Fruit fly (Drosophila melanogaster): ENCODE data around the gene CG43050.

The CG43050 gene

dm6 chr2L:13082177-13082576 lies 36.9 kb upstream of the CG43050 start (continued):
- no peak for TF ChIP-seq croc (GFP tag; conservative IDR thresholded peaks at IDR 0.05)
- no peak for TF ChIP-seq CG43689 (GFP tag; IDR thresholded peaks at IDR 0.05)
- peak; percentile 27 for TF ChIP-seq BtbVII (GFP tag; optimal IDR thresholded peaks at IDR 0.05)
- no peak for TF ChIP-seq esg (GFP tag; conservative IDR thresholded peaks at IDR 0.05)
- TF ChIP-seq jing (GFP tag; optimal IDR thresholded peaks at IDR 0.05) = no peak
- TF ChIP-seq ttk (GFP tag; IDR thresholded peaks at IDR 0.05) = no peak
- TF ChIP-seq CG13775 (GFP tag; optimal IDR thresholded peaks at IDR 0.05) = no peak
- no peak for TF ChIP-seq Oaz (GFP tag; IDR thresholded peaks at IDR 0.05)
- no peak for TF ChIP-seq Sry-β (GFP tag; optimal IDR thresholded peaks at IDR 0.05)
- no peak for TF ChIP-seq fd102C (GFP tag; optimal IDR thresholded peaks at IDR 0.05)
- TF ChIP-seq grn (GFP tag; optimal IDR thresholded peaks at IDR 0.05) = no peak
- TF ChIP-seq CG18764 (GFP tag; optimal IDR thresholded peaks at IDR 0.05) = no peak
- TF ChIP-seq gt (GFP tag; IDR thresholded peaks at IDR 0.05) = no peak
- TF ChIP-seq trem (tag; optimal IDR thresholded peaks at IDR 0.05) = no peak
- no peak for TF ChIP-seq pnt (GFP tag; optimal IDR thresholded peaks at IDR 0.05)
- TF ChIP-seq Blimp-1 (GFP tag; optimal IDR thresholded peaks at IDR 0.05) = peak; percentile 25
- no peak for TF ChIP-seq CG16779 (GFP tag; IDR thresholded peaks at IDR 0.05)
- no peak for TF ChIP-seq wor (GFP tag; IDR thresholded peaks at IDR 0.05)
- peak; percentile 54 for TF ChIP-seq caup (GFP tag; optimal IDR thresholded peaks at IDR 0.05; ENCODE audit: severe bottlenecking)
- no peak for TF ChIP-seq psq (GFP tag; optimal IDR thresholded peaks at IDR 0.05)
- no peak for TF ChIP-seq gcm2 (GFP tag; optimal IDR thresholded peaks at IDR 0.05)
- no peak for TF ChIP-seq CG11504 (tag; optimal IDR thresholded peaks at IDR 0.05)
- no peak for TF ChIP-seq fu2 (GFP tag; optimal IDR thresholded peaks at IDR 0.05)
- no peak for TF ChIP-seq CG1603 (tag; optimal IDR thresholded peaks at IDR 0.05)
- no peak for TF ChIP-seq HLHmδ (GFP tag; optimal IDR thresholded peaks at IDR 0.05)
- TF ChIP-seq Awh (GFP tag; IDR thresholded peaks at IDR 0.05) = no peak
- no peak for TF ChIP-seq CG7556 (GFP tag; optimal IDR thresholded peaks at IDR 0.05)
- peak; percentile 9 for TF ChIP-seq gem (tag; optimal IDR thresholded peaks at IDR 0.05)
- no peak for TF ChIP-seq Atf3 (GFP tag; optimal IDR thresholded peaks at IDR 0.05)
- TF ChIP-seq CG10654 (GFP tag; optimal IDR thresholded peaks at IDR 0.05) = no peak
- no peak for TF ChIP-seq Lpt (GFP tag; optimal IDR thresholded peaks at IDR 0.05)
- TF ChIP-seq grau (tag; optimal IDR thresholded peaks at IDR 0.05) = no peak
- TF ChIP-seq Ptx1 (GFP tag; IDR thresholded peaks at IDR 0.05) = no peak
- peak; percentile 12 for TF ChIP-seq CG11398 (GFP tag; optimal IDR thresholded peaks at IDR 0.05)
- no peak for TF ChIP-seq ewg (GFP tag; optimal IDR thresholded peaks at IDR 0.05)
- no peak for TF ChIP-seq CHES-1-like (GFP tag; optimal IDR thresholded peaks at IDR 0.05)
- no peak for TF ChIP-seq CkIIα-i1 (GFP tag; IDR thresholded peaks at IDR 0.05)
- TF ChIP-seq CG9727 (GFP tag; optimal IDR thresholded peaks at IDR 0.05) = no peak
- no peak for TF ChIP-seq cg (GFP tag; optimal IDR thresholded peaks at IDR 0.05)

DNA sequence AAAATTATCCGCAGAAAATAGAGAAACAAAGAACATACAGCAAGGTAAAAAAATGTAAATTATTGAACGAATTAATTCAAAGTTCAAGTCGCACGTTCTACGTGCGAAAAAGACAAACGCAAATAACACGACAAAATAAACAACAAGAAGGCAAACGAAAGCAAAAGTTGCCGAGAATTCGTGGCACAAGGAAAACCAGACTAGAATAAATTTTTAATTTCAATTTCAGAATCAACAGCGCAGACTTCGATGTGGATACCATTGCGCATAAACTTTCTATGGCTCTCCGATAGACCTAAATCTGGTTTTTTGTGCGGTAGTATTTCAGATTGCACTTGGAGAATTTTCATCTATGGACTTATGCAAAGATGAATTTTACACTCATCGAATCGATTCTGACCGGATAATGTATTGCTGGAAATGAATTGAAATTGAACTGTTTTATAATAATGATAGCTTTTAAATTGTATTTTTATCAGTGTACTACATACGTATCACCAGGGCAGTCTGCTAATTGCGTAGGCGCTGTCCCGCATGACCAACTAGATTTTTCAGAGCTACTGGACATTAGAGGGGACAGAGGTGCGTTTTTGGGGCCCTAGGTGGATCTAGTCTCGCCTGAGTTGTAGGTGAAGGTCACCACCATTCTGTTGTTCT lies 35.5 kb upstream of the CG43050 start:
- TF ChIP-seq jumu (GFP tag; optimal IDR thresholded peaks at IDR 0.05) (peak; percentile 82), CG12391 (tag; optimal IDR thresholded peaks at IDR 0.05) (no peak), B-H1 (GFP tag; IDR thresholded peaks at IDR 0.05) (peak; percentile 80), Vsx1 (GFP tag; optimal IDR thresholded peaks at IDR 0.05) (peak; percentile 66), dmrt11E (tag; optimal IDR thresholded peaks at IDR 0.05) (no peak), CG10979 (tag; optimal IDR thresholded peaks at IDR 0.05) (no peak), ci (GFP tag; IDR thresholded peaks at IDR 0.05) (peak; percentile 73; the same call in 2 of the 3 replicates), ranshi (GFP tag; IDR thresholded peaks at IDR 0.05) (peak; percentile 91), CG2712 (tag; optimal IDR thresholded peaks at IDR 0.05) (peak; percentile 73), CG12071 (GFP tag; optimal IDR thresholded peaks at IDR 0.05) (peak; percentile 81), Deaf1 (tag; optimal IDR thresholded peaks at IDR 0.05) (peak; percentile 65), CG11695 (GFP tag; IDR thresholded peaks at IDR 0.05) (peak; percentile 93), Sox102F (GFP tag; optimal IDR thresholded peaks at IDR 0.05) (peak; percentile 77), C15 (GFP tag; IDR thresholded peaks at IDR 0.05) (peak; percentile 91)

Data from whole organism, embryonic.